Fruit fly (Drosophila melanogaster): ENCODE measurements around the gene CG4995.
A peak's percentile ranks its signal among the peaks of the same experiment; 100 is the strongest.

CG4995 gene

dm6 chr2L:10341405-10341804 lies 19.1 kb downstream of the CG4995 start, which contains the start of gene CG31715 (continued):
- TF ChIP-seq CG2116 (GFP tag; optimal IDR thresholded peaks at IDR 0.05) = peak; percentile 39
- peak; percentile 45; the same call in 1 of the 2 replicates for TF ChIP-seq unc-4 (GFP tag; IDR thresholded peaks at IDR 0.05; ENCODE audit: partially characterized antibody)
- TF ChIP-seq B-H2 (GFP tag; optimal IDR thresholded peaks at IDR 0.05) = peak; percentile 19
- TF ChIP-seq Fer2 (tag; optimal IDR thresholded peaks at IDR 0.05) = no peak
- TF ChIP-seq CG3838 (GFP tag; optimal IDR thresholded peaks at IDR 0.05) = no peak
- no peak for TF ChIP-seq CG18764 (GFP tag; optimal IDR thresholded peaks at IDR 0.05)
- no peak for TF ChIP-seq Atf-2 (GFP tag; optimal IDR thresholded peaks at IDR 0.05)
- peak; percentile 37 for TF ChIP-seq CG15514 (GFP tag; optimal IDR thresholded peaks at IDR 0.05)
- no peak for TF ChIP-seq CG9797 (GFP tag; optimal IDR thresholded peaks at IDR 0.05)
- peak; percentile 37 for TF ChIP-seq Hr3 (GFP tag; optimal IDR thresholded peaks at IDR 0.05)
- TF ChIP-seq CG13287 (GFP tag; IDR thresholded peaks at IDR 0.05; ENCODE audit: partially characterized antibody) = peak; percentile 63
- no peak for TF ChIP-seq ara (GFP tag; IDR thresholded peaks at IDR 0.05)
- TF ChIP-seq CG12155 (GFP tag; optimal IDR thresholded peaks at IDR 0.05) = no peak
- TF ChIP-seq ewg (GFP tag; optimal IDR thresholded peaks at IDR 0.05) = no peak
- TF ChIP-seq CG32772 (GFP tag; IDR thresholded peaks at IDR 0.05) = no peak
- no peak for TF ChIP-seq ems (GFP tag; optimal IDR thresholded peaks at IDR 0.05)
- TF ChIP-seq zfh2 (GFP tag; optimal IDR thresholded peaks at IDR 0.05) = no peak
- no peak for TF ChIP-seq hb (GFP tag; IDR thresholded peaks at IDR 0.05; ENCODE audit: partially characterized antibody)
- no peak for TF ChIP-seq CG10959 (GFP tag; IDR thresholded peaks at IDR 0.05)
- TF ChIP-seq CG33213 (GFP tag; optimal IDR thresholded peaks at IDR 0.05) = no peak
- peak; percentile 0 for TF ChIP-seq CoRest (tag; optimal IDR thresholded peaks at IDR 0.05)
- TF ChIP-seq CG12769 (tag; optimal IDR thresholded peaks at IDR 0.05) = no peak
- no peak for TF ChIP-seq CG4328 (GFP tag; optimal IDR thresholded peaks at IDR 0.05)
- peak; percentile 42 for TF ChIP-seq pzg (GFP tag; optimal IDR thresholded peaks at IDR 0.05)
- TF ChIP-seq Myb (GFP tag; optimal IDR thresholded peaks at IDR 0.05) = no peak
- no peak for TF ChIP-seq cg (GFP tag; optimal IDR thresholded peaks at IDR 0.05)
- TF ChIP-seq tin (GFP tag; optimal IDR thresholded peaks at IDR 0.05) = no peak
- no peak for TF ChIP-seq CG4707 (GFP tag; optimal IDR thresholded peaks at IDR 0.05)
- peak; percentile 29; the same call in 1 of the 2 replicates for TF ChIP-seq inv (GFP tag; IDR thresholded peaks at IDR 0.05; ENCODE audit: partially characterized antibody)
- TF ChIP-seq sc (optimal IDR thresholded peaks at IDR 0.05) = no peak
- TF ChIP-seq sc (GFP tag; optimal IDR thresholded peaks at IDR 0.05) = no peak
- no peak for TF ChIP-seq z (GFP tag; IDR thresholded peaks at IDR 0.05)
- TF ChIP-seq CG6175 (GFP tag; IDR thresholded peaks at IDR 0.05) = no peak
- TF ChIP-seq CG31388 (GFP tag; optimal IDR thresholded peaks at IDR 0.05) = no peak
- no peak for TF ChIP-seq Chrac-16 (GFP tag; optimal IDR thresholded peaks at IDR 0.05)
- TF ChIP-seq pum (GFP tag; optimal IDR thresholded peaks at IDR 0.05) = no peak
- TF ChIP-seq h (optimal IDR thresholded peaks at IDR 0.05) = no peak
- TF ChIP-seq sna (GFP tag; IDR thresholded peaks at IDR 0.05; ENCODE audit: partially characterized antibody) = no peak
- TF ChIP-seq oc (tag; optimal IDR thresholded peaks at IDR 0.05) = no peak
- peak; percentile 87 for TF ChIP-seq sd (tag; optimal IDR thresholded peaks at IDR 0.05)
- TF ChIP-seq Vsx1 (GFP tag; optimal IDR thresholded peaks at IDR 0.05) = no peak
- TF ChIP-seq Nf-YA (GFP tag; IDR thresholded peaks at IDR 0.05) = no peak
- TF ChIP-seq CG34376 (GFP tag; optimal IDR thresholded peaks at IDR 0.05) = peak; percentile 5
- no peak for TF ChIP-seq CG18476 (GFP tag; optimal IDR thresholded peaks at IDR 0.05)
- TF ChIP-seq gcm (GFP tag; optimal IDR thresholded peaks at IDR 0.05) = no peak
- no peak for TF ChIP-seq CG6791 (GFP tag; IDR thresholded peaks at IDR 0.05; ENCODE audit: partially characterized antibody)
- no peak for TF ChIP-seq abd-A (tag; optimal IDR thresholded peaks at IDR 0.05)
- TF ChIP-seq peb (GFP tag; IDR thresholded peaks at IDR 0.05) = no peak
- peak; percentile 4 for TF ChIP-seq CG10979 (tag; optimal IDR thresholded peaks at IDR 0.05)
- no peak for TF ChIP-seq Dip2 (GFP tag; IDR thresholded peaks at IDR 0.05)
- no peak for TF ChIP-seq fd3F (GFP tag; optimal IDR thresholded peaks at IDR 0.05)
- no peak for TF ChIP-seq CG14667 (GFP tag; IDR thresholded peaks at IDR 0.05)
